Worm (Caenorhabditis elegans) whole organism, L1 larva: ENCODE data around the gene crb-3.

Experiments
- C04F5.9 ChIP-seq: sonication (generic microtip); optimal IDR thresholded peaks from 2 replicates; lab custom pipeline; 2016; ENCODE audit warnings: missing genetic modification characterization, missing compliant biosample characterization
- C16A3.4 ChIP-seq: fragments of 150-350 bp; optimal IDR thresholded peaks from 2 replicates; lab custom pipeline; 2014; ENCODE audit warnings: missing biosample characterization, missing genetic modification characterization
- C34B4.2 ChIP-seq: sonication (generic microtip); optimal IDR thresholded peaks from 2 replicates; lab custom pipeline; 2017; ENCODE audit warnings: mild to moderate bottlenecking, missing genetic modification characterization, missing compliant biosample characterization
- aha-1 ChIP-seq: fragments of 150-350 bp; optimal IDR thresholded peaks from 2 replicates; lab custom pipeline; 2014; ENCODE audit warnings: missing biosample characterization, missing genetic modification characterization
- alr-1 ChIP-seq: fragments of 200-800 bp; sonication (Bioruptor generic); optimal IDR thresholded peaks from 2 replicates; lab custom pipeline; 2018; ENCODE audit warnings: borderline replicate concordance, mild to moderate bottlenecking, missing genetic modification characterization, missing compliant biosample characterization
- aly-2 ChIP-seq: fragments of 150-350 bp; optimal IDR thresholded peaks from 2 replicates; lab custom pipeline; 2014; ENCODE audit warnings: missing biosample characterization, missing genetic modification characterization
- blmp-1 ChIP-seq: fragments of 150-350 bp; optimal IDR thresholded peaks from 2 replicates; lab custom pipeline; 2014; ENCODE audit warnings: missing biosample characterization, missing genetic modification characterization
- ceh-8 ChIP-seq: fragments of 200-800 bp; sonication (Bioruptor generic); optimal IDR thresholded peaks from 2 replicates; lab custom pipeline; 2018; ENCODE audit warnings: mild to moderate bottlenecking, missing genetic modification characterization, moderate library complexity, missing compliant biosample characterization
- dsc-1 ChIP-seq: sonication (generic microtip); optimal IDR thresholded peaks from 2 replicates; lab custom pipeline; 2016; ENCODE audit warnings: mild to moderate bottlenecking, missing genetic modification characterization, missing compliant biosample characterization
- efl-1 ChIP-seq, 4 experiments: fragments of 150-350 bp; optimal IDR thresholded peaks in 3 of 4; peaks in 1 of 4; 1 replicate in 1 of 4; 2 replicates in 3 of 4; lab custom pipeline; 2014; ENCODE audit warnings: missing biosample characterization in 2 of 4, missing genetic modification characterization in 2 of 4, missing genetic modification reagents in 2 of 4
- egl-27 ChIP-seq, 2 experiments: fragments of 150-350 bp in 1 of 2; sonication (generic microtip); optimal IDR thresholded peaks; 3 replicates each; lab custom pipeline; 2017 to 2018; ENCODE audit warnings: missing biosample characterization in 2 of 2, missing genetic modification characterization in 2 of 2, missing genetic modification reagents in 2 of 2
- elt-2 ChIP-seq: sonication (generic microtip); optimal IDR thresholded peaks from 2 replicates; lab custom pipeline; 2016; ENCODE audit warnings: missing genetic modification characterization, mild to moderate bottlenecking, inconsistent platforms, missing compliant biosample characterization, missing genetic modification reagents
- elt-3 ChIP-seq, 6 experiments: fragments of 150-350 bp in 1 of 6; sonication (generic microtip); optimal IDR thresholded peaks; 2 replicates each; lab custom pipeline; 2017 to 2018; ENCODE audit warnings: missing biosample characterization in 6 of 6, missing genetic modification characterization in 6 of 6, inconsistent platforms in 1 of 6
- fkh-4 ChIP-seq: sonication (generic microtip); optimal IDR thresholded peaks from 2 replicates; lab custom pipeline; 2016; ENCODE audit warnings: missing compliant biosample characterization, missing genetic modification characterization, borderline replicate concordance
- fkh-8 ChIP-seq: sonication (generic microtip); optimal IDR thresholded peaks from 2 replicates; lab custom pipeline; 2016; ENCODE audit warnings: mild to moderate bottlenecking, missing genetic modification characterization, missing compliant biosample characterization
- grh-1 ChIP-seq: fragments of 200-800 bp; sonication (Bioruptor generic); IDR thresholded peaks from 2 replicates; pipeline ENCODE4 v1.3.6; 2022; ENCODE audit warnings: missing genetic modification reagents, missing genetic modification characterization, missing compliant biosample characterization
- hlh-4 ChIP-seq: sonication (generic microtip); optimal IDR thresholded peaks from 2 replicates; lab custom pipeline; 2016; ENCODE audit warnings: mild to moderate bottlenecking, missing genetic modification characterization, missing compliant biosample characterization
- hpl-2 ChIP-seq: fragments of 150-350 bp; optimal IDR thresholded peaks from 2 replicates; lab custom pipeline; 2014; ENCODE audit warnings: missing biosample characterization, missing genetic modification reagents, missing genetic modification characterization
- irx-1 ChIP-seq: sonication (generic microtip); optimal IDR thresholded peaks from 2 replicates; lab custom pipeline; 2016; ENCODE audit warnings: missing genetic modification characterization, missing compliant biosample characterization
- isw-1 ChIP-seq: fragments of 200-800 bp; sonication (Bioruptor generic); IDR thresholded peaks from 2 replicates; pipeline ENCODE4 v1.3.6; 2022; ENCODE audit warnings: missing genetic modification characterization, missing compliant biosample characterization
- lin-13 ChIP-seq: fragments of 150-350 bp; optimal IDR thresholded peaks from 2 replicates; lab custom pipeline; 2014; ENCODE audit warnings: missing biosample characterization, missing genetic modification reagents, missing genetic modification characterization
- lin-14 ChIP-seq: fragments of 200-800 bp; sonication (Bioruptor generic); optimal IDR thresholded peaks from 2 replicates; lab custom pipeline; 2018; ENCODE audit warnings: mild to moderate bottlenecking, missing genetic modification characterization, moderate library complexity, missing compliant biosample characterization
- lin-39 ChIP-seq: fragments of 150-350 bp; optimal IDR thresholded peaks from 2 replicates; lab custom pipeline; 2014; ENCODE audit warnings: missing biosample characterization, missing genetic modification reagents, missing genetic modification characterization
- lir-3 ChIP-seq: sonication (generic microtip); optimal IDR thresholded peaks from 2 replicates; lab custom pipeline; 2016; ENCODE audit warnings: mild to moderate bottlenecking, missing genetic modification characterization, moderate library complexity, missing compliant biosample characterization; ENCODE audit not compliant: poor library complexity
- mab-9 ChIP-seq: fragments of 200-800 bp; sonication (Bioruptor generic); IDR thresholded peaks from 2 replicates; pipeline ENCODE4 v1.3.6; 2022; ENCODE audit warnings: missing genetic modification reagents, missing genetic modification characterization, missing compliant biosample characterization
- mep-1 ChIP-seq: fragments of 150-350 bp; optimal IDR thresholded peaks from 2 replicates; lab custom pipeline; 2014; ENCODE audit warnings: missing biosample characterization, missing genetic modification characterization
- nhr-11 ChIP-seq: fragments of 150-350 bp; optimal IDR thresholded peaks from 2 replicates; lab custom pipeline; 2014; ENCODE audit warnings: missing biosample characterization, missing genetic modification characterization
- nhr-19 ChIP-seq: fragments of 200-800 bp; sonication (Bioruptor generic); conservative IDR thresholded peaks from 2 replicates; pipeline ENCODE4 v1.3.6; 2022; ENCODE audit warnings: missing genetic modification characterization, missing compliant biosample characterization
- nhr-20 ChIP-seq: sonication (generic microtip); optimal IDR thresholded peaks from 2 replicates; lab custom pipeline; 2016; ENCODE audit warnings: mild to moderate bottlenecking, missing genetic modification characterization, missing compliant biosample characterization
- nhr-237 ChIP-seq: fragments of 150-350 bp; optimal IDR thresholded peaks from 2 replicates; lab custom pipeline; 2014; ENCODE audit warnings: missing biosample characterization, missing genetic modification characterization
- nhr-71 ChIP-seq: sonication (generic microtip); optimal IDR thresholded peaks from 2 replicates; lab custom pipeline; 2016; ENCODE audit warnings: mild to moderate bottlenecking, missing genetic modification characterization, moderate library complexity, missing compliant biosample characterization
- nhr-76 ChIP-seq: sonication (generic microtip); optimal IDR thresholded peaks from 2 replicates; lab custom pipeline; 2017; ENCODE audit warnings: missing biosample characterization, missing genetic modification characterization
- nhr-85 ChIP-seq: sonication (generic microtip); peaks from one replicate; lab custom pipeline; 2016; ENCODE audit warnings: missing genetic modification characterization, inconsistent platforms, missing compliant biosample characterization
- nhr-90 ChIP-seq: sonication (generic microtip); optimal IDR thresholded peaks from 2 replicates; lab custom pipeline; 2016; ENCODE audit warnings: mild to moderate bottlenecking, missing genetic modification characterization, missing compliant biosample characterization; ENCODE audit not compliant: poor library complexity
- pag-3 ChIP-seq: sonication (generic microtip); optimal IDR thresholded peaks from 2 replicates; lab custom pipeline; 2017; ENCODE audit warnings: missing genetic modification characterization, mild to moderate bottlenecking, missing compliant biosample characterization, antibody characterized with exemption, borderline replicate concordance; ENCODE audit not compliant: insufficient read depth
- pax-3 ChIP-seq: fragments of 200-800 bp; sonication (Bioruptor generic); optimal IDR thresholded peaks from 2 replicates; lab custom pipeline; 2018; ENCODE audit warnings: mild to moderate bottlenecking, missing genetic modification characterization, moderate library complexity, missing compliant biosample characterization
- rnt-1 ChIP-seq: sonication (generic microtip); optimal IDR thresholded peaks from 2 replicates; lab custom pipeline; 2016; ENCODE audit warnings: mild to moderate bottlenecking, missing genetic modification characterization, moderate library complexity, missing compliant biosample characterization
- skn-1 ChIP-seq: fragments of 150-350 bp; optimal IDR thresholded peaks from 2 replicates; lab custom pipeline; 2014; ENCODE audit warnings: missing biosample characterization, missing genetic modification characterization
- snu-23 ChIP-seq: sonication (generic microtip); optimal IDR thresholded peaks from 2 replicates; lab custom pipeline; 2016; ENCODE audit warnings: missing genetic modification characterization, missing compliant biosample characterization
- sptf-1 ChIP-seq: fragments of 150-350 bp; optimal IDR thresholded peaks from 2 replicates; lab custom pipeline; 2014; ENCODE audit warnings: missing biosample characterization, missing genetic modification characterization
- swsn-7 ChIP-seq: sonication (generic microtip); optimal IDR thresholded peaks from 2 replicates; lab custom pipeline; 2016; ENCODE audit warnings: missing genetic modification characterization, missing compliant biosample characterization
- tlp-1 ChIP-seq: fragments of 150-350 bp; optimal IDR thresholded peaks from 2 replicates; lab custom pipeline; 2014; ENCODE audit warnings: missing biosample characterization, missing genetic modification characterization
- unc-130 ChIP-seq: fragments of 150-350 bp; optimal IDR thresholded peaks from 2 replicates; lab custom pipeline; 2017; ENCODE audit warnings: missing biosample characterization, missing genetic modification characterization, inconsistent platforms
- unc-30 ChIP-seq: sonication (generic microtip); optimal IDR thresholded peaks from 2 replicates; lab custom pipeline; 2017; ENCODE audit warnings: missing biosample characterization, missing genetic modification characterization
- unc-62 ChIP-seq: fragments of 150-350 bp; optimal IDR thresholded peaks from 2 replicates; lab custom pipeline; 2014; ENCODE audit warnings: missing biosample characterization, missing genetic modification reagents, missing genetic modification characterization
- unc-86 ChIP-seq: sonication (generic microtip); optimal IDR thresholded peaks from 2 replicates; lab custom pipeline; 2016; ENCODE audit warnings: missing genetic modification characterization, missing compliant biosample characterization
- unc-98 ChIP-seq: fragments of 200-800 bp; sonication (Bioruptor generic); IDR thresholded peaks from 2 replicates; pipeline ENCODE4 v1.3.6; 2022; ENCODE audit warnings: missing genetic modification characterization, missing compliant biosample characterization
- ztf-11 ChIP-seq, 2 experiments: sonication (generic microtip); optimal IDR thresholded peaks; 2 replicates each; lab custom pipeline; 2016 to 2017; ENCODE audit warnings: missing genetic modification characterization in 2 of 2, missing biosample characterization in 1 of 2, missing compliant biosample characterization in 1 of 2

Gene crb-3

DNA sequence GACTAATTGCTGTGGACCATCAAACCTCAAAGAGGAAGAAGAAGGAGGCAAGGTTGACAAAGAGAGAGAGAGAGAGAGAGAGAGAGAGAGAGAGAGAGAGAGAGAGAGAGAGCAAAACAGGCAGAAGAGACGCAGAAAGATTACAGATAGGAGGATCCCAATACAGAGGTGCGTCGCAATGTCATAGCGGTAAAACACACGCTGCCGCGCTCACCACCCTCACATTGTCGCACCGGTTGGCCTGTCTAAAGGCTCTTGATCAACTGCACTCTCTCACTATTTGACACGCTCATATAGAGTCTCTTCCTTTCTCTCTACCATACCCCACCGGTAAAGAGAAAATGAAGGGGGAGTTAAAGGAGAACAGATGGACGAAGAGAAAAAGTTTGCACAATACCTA, 21.7 kb downstream of the crb-3 start (continued):
- TF ChIP-seq grh-1 (GFP tag; lab: Robert Waterston, UW) = peak; percentile 44; the same call in 1 of the 2 replicates

DNA sequence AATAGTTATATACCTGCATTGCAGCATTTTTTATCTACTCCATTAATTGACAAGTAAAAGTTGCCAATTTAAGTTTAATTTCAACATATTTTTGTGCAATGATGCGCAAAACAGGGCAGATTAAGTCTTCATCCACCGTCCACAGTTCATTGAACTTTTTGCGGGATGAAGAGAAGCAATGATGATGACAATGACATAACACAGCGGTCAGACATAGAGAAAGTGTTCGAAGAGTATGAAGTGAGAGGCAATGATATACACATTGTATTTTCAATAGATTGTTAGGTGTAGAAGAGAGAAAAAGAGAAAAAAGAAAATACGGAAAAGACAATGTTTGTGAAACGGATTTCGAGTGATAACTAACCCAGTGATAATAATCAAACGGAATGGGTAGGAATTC, 23.3 kb downstream of the crb-3 start:
- TF ChIP-seq irx-1 (tag; lab: Kevin White, UChicago) (no peak), efl-1 (optimal IDR thresholded peaks at IDR 0.05; lab: Kevin White, UChicago) (no peak), efl-1 (GFP tag; optimal IDR thresholded peaks at IDR 0.05 in 1 of 2; lab: Kevin White, UChicago) (no peak), C34B4.2 (tag; lab: Kevin White, UChicago) (no peak), lin-14 (GFP tag; lab: Kevin White, UChicago) (peak; percentile 39), ztf-11 (tag; optimal IDR thresholded peaks at IDR 0.05; lab: Kevin White, UChicago) (no peak), aly-2 (tag; lab: Kevin White, UChicago) (no peak), unc-30 (tag; lab: Kevin White, UChicago) (no peak), fkh-8 (tag; lab: Kevin White, UChicago) (no peak), pax-3 (tag; lab: Kevin White, UChicago) (no peak), nhr-76 (tag; lab: Kevin White, UChicago) (no peak), nhr-237 (tag; lab: Kevin White, UChicago) (no peak), alr-1 (tag; lab: Kevin White, UChicago) (no peak), ceh-8 (GFP tag; lab: Kevin White, UChicago) (no peak), mep-1 (tag; lab: Kevin White, UChicago) (peak; percentile 32), nhr-19 (GFP tag; lab: Robert Waterston, UW) (no peak), skn-1 (tag; lab: Kevin White, UChicago) (peak; percentile 21), elt-3 (tag; optimal IDR thresholded peaks at IDR 0.05; lab: Kevin White, UChicago) (peak in 1 of 6 experiments; percentile 9), nhr-11 (no peak), blmp-1 (tag; lab: Kevin White, UChicago) (peak; percentile 87), hpl-2 (GFP tag; lab: Kevin White, UChicago) (no peak), unc-62 (GFP tag; lab: Kevin White, UChicago) (no peak), unc-98 (GFP tag; lab: Robert Waterston, UW) (no peak)

DNA sequence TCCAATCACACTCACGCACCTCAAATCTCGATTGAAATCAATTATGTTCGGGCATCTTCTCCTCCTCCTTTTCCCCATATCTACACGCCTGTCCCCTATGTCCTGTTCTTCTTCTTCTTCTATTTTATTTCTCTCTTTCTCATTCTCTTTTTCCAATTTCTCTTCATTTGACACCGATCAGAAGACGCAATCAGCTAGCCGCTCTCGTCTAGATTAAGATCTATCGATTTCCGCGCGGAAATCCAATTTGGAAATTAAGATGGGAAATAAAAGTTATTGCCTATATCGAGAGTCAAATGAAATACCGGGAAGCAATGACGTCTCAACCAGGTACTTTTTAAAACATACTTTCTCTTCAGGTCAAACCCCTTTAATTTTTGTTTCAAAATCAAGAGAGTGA, 24.9 kb downstream of the crb-3 start:
- TF ChIP-seq lin-39 (tag; lab: Kevin White, UChicago) (no peak), isw-1 (GFP tag; lab: Robert Waterston, UW) (no peak), fkh-4 (tag; lab: Kevin White, UChicago) (no peak), nhr-76 (tag; lab: Kevin White, UChicago) (no peak), C04F5.9 (tag; lab: Kevin White, UChicago) (no peak), hlh-4 (tag; lab: Kevin White, UChicago) (no peak), elt-2 (tag; lab: Kevin White, UChicago) (no peak), nhr-85 (peak; percentile 85), snu-23 (GFP tag; lab: Kevin White, UChicago) (peak; percentile 35), pag-3 (no peak), sptf-1 (no peak), egl-27 (tag; optimal IDR thresholded peaks at IDR 0.05; lab: Kevin White, UChicago) (no peak), rnt-1 (tag; lab: Kevin White, UChicago) (peak; percentile 37), nhr-237 (tag; lab: Kevin White, UChicago) (no peak), elt-3 (tag; optimal IDR thresholded peaks at IDR 0.05; lab: Kevin White, UChicago) (peak in 1 of 6 experiments; percentile 23), swsn-7 (tag; lab: Kevin White, UChicago) (no peak), nhr-90 (tag; lab: Kevin White, UChicago) (peak; percentile 2), nhr-20 (tag; lab: Kevin White, UChicago) (peak; percentile 26), lin-14 (GFP tag; lab: Kevin White, UChicago) (peak; percentile 84), lir-3 (no peak), nhr-19 (GFP tag; lab: Robert Waterston, UW) (no peak), aha-1 (no peak), nhr-71 (tag; lab: Kevin White, UChicago) (peak; percentile 23), lin-13 (GFP tag; lab: Kevin White, UChicago) (no peak), unc-86 (tag; lab: Kevin White, UChicago) (no peak), dsc-1 (no peak), tlp-1 (no peak), unc-130 (tag; lab: Kevin White, UChicago) (no peak), unc-98 (GFP tag; lab: Robert Waterston, UW) (no peak), mab-9 (no peak), C16A3.4 (tag; lab: Kevin White, UChicago) (no peak)
